Fruit fly (Drosophila melanogaster) whole organism: ENCODE results near the gene Pldn.

Experiments used
- CG8478 ChIP-seq: fragments of >200 bp; optimal IDR thresholded peaks from 2 replicates; lab custom pipeline; 2018; ENCODE audit warnings: inconsistent platforms
- Dll ChIP-seq: fragments of >200 bp; optimal IDR thresholded peaks from 2 replicates; lab custom pipeline; 2017
- EcR ChIP-seq, 2 experiments: fragments of >200 bp; optimal IDR thresholded peaks; 2 replicates each; lab custom pipeline; 2017; ENCODE audit warnings: missing biosample characterization in 2 of 2, missing genetic modification characterization in 2 of 2, missing genetic modification reagents in 2 of 2
- pan ChIP-seq: fragments of >200 bp; optimal IDR thresholded peaks from 2 replicates; lab custom pipeline; 2017
- psq ChIP-seq: fragments of >200 bp; optimal IDR thresholded peaks from 2 replicates; lab custom pipeline; 2017
- usp ChIP-seq: fragments of >200 bp; optimal IDR thresholded peaks from 2 replicates; lab custom pipeline; 2017; ENCODE audit warnings: missing biosample characterization, missing genetic modification characterization, mixed read lengths

- TF ChIP-seq psq (lab: Kevin White, UChicago) = no peak
- no peak for TF ChIP-seq pan (lab: Kevin White, UChicago)
- no peak for TF ChIP-seq CG8478 (lab: Kevin White, UChicago)
- no peak for TF ChIP-seq Dll (lab: Kevin White, UChicago)
- no peak for TF ChIP-seq EcR (GFP tag; optimal IDR thresholded peaks at IDR 0.05; lab: Kevin White, UChicago)
- no peak for TF ChIP-seq usp (GFP tag; lab: Kevin White, UChicago)
Observed at dm6 chr3L:11717993-11718392, 26.8 kb upstream of the Pldn start.
